Worm (Caenorhabditis elegans): ENCODE data around the gene pef-1.

The pef-1 gene

ce11 chrIII:907311-907710 is 18.8 kb downstream of the pef-1 start, which contains the start of gene F23H11.4:
Gene F23H11.4, minus strand, starts transcription at chrIII:907539.
- no peak for TF ChIP-seq tra-1 (GFP tag; IDR thresholded peaks at IDR 0.05)
- TF ChIP-seq aha-1 (tag) = peak; percentile 73

- no peak for TF ChIP-seq lin-1 (GFP tag; IDR thresholded peaks at IDR 0.05)
- peak; percentile 20; the same call in 1 of the 2 replicates for TF ChIP-seq Y48G9A.11 (GFP tag; IDR thresholded peaks at IDR 0.05)
- TF ChIP-seq duxl-1 (tag; optimal IDR thresholded peaks at IDR 0.05; ENCODE audit: poor library complexity) = no peak
- no peak for TF ChIP-seq snpc-4 (tag; optimal IDR thresholded peaks at IDR 0.05)
- peak in 1 of 2 experiments; percentile 87 for TF ChIP-seq unc-62 (GFP tag; optimal IDR thresholded peaks at IDR 0.05 in 1 of 2)
- no peak for TF ChIP-seq unc-62 (tag; optimal IDR thresholded peaks at IDR 0.05)
- no peak for TF ChIP-seq php-3 (GFP tag; IDR thresholded peaks at IDR 0.05)
- no peak for TF ChIP-seq nhr-76 (tag; optimal IDR thresholded peaks at IDR 0.05)
- no peak for TF ChIP-seq rbr-2 (tag; optimal IDR thresholded peaks at IDR 0.05)
- no peak for TF ChIP-seq spr-3 (GFP tag; optimal IDR thresholded peaks at IDR 0.05)
- no peak for TF ChIP-seq lin-15B (tag; optimal IDR thresholded peaks at IDR 0.05)
- peak in 1 of 2 experiments; percentile 33 for TF ChIP-seq lsy-2 (tag; optimal IDR thresholded peaks at IDR 0.05)
- TF ChIP-seq F37D6.2 (tag; optimal IDR thresholded peaks at IDR 0.05) = no peak
- no peak for TF ChIP-seq lir-3 (tag; optimal IDR thresholded peaks at IDR 0.05)
- TF ChIP-seq mdt-29 (GFP tag; IDR thresholded peaks at IDR 0.05) = no peak
- no peak for TF ChIP-seq nhr-11 (tag; optimal IDR thresholded peaks at IDR 0.05)
- no peak for TF ChIP-seq ceh-82 (tag; optimal IDR thresholded peaks at IDR 0.05)
- no peak for TF ChIP-seq F26F4.8 (GFP tag; conservative IDR thresholded peaks at IDR 0.05)
- no peak for TF ChIP-seq lin-29 (GFP tag; IDR thresholded peaks at IDR 0.05)
- TF ChIP-seq dve-1 (tag; optimal IDR thresholded peaks at IDR 0.05; ENCODE audit: insufficient read depth) = peak; percentile 27
- TF ChIP-seq madf-5 (GFP tag; IDR thresholded peaks at IDR 0.05) = no peak
- TF ChIP-seq dpl-1 (GFP tag; optimal IDR thresholded peaks at IDR 0.05) = peak; percentile 70
- TF ChIP-seq Y105C5A.15 (GFP tag; IDR thresholded peaks at IDR 0.05) = no peak
- no peak for TF ChIP-seq snpc-1.2 (GFP tag; IDR thresholded peaks at IDR 0.05)
- no peak for TF ChIP-seq ceh-44 (GFP tag; IDR thresholded peaks at IDR 0.05)
- TF ChIP-seq ctbp-1 (GFP tag; IDR thresholded peaks at IDR 0.05) = no peak
- no peak for TF ChIP-seq hif-1 (tag; optimal IDR thresholded peaks at IDR 0.05)
- TF ChIP-seq zip-11 (GFP tag; IDR thresholded peaks at IDR 0.05) = no peak
- TF ChIP-seq unc-39 (tag; optimal IDR thresholded peaks at IDR 0.05) = no peak
- TF ChIP-seq attf-4 (tag; optimal IDR thresholded peaks at IDR 0.05) = no peak
- no peak for TF ChIP-seq skn-1 (tag; optimal IDR thresholded peaks at IDR 0.05)
- TF ChIP-seq daf-16 (GFP tag; optimal IDR thresholded peaks at IDR 0.05) = no peak
- peak; percentile 17 for TF ChIP-seq daf-16 (tag; optimal IDR thresholded peaks at IDR 0.05)
- no peak for TF ChIP-seq ztf-11 (tag; optimal IDR thresholded peaks at IDR 0.05)
- no peak for TF ChIP-seq lin-39 (tag; optimal IDR thresholded peaks at IDR 0.05)
- no peak for TF ChIP-seq ceh-32 (tag; optimal IDR thresholded peaks at IDR 0.05; ENCODE audit: poor library complexity)
- TF ChIP-seq pha-4 (GFP tag; IDR thresholded peaks at IDR 0.05) = no peak
- TF ChIP-seq pha-4 (tag; optimal IDR thresholded peaks at IDR 0.05) = peak; percentile 0
- TF ChIP-seq arid-1 (GFP tag; conservative IDR thresholded peaks at IDR 0.05) = no peak
- no peak for TF ChIP-seq nhr-42 (GFP tag; IDR thresholded peaks at IDR 0.05)
- TF ChIP-seq jun-1 (tag; optimal IDR thresholded peaks at IDR 0.05) = no peak
- no peak for TF ChIP-seq madf-9 (GFP tag; conservative IDR thresholded peaks at IDR 0.05)
- no peak for TF ChIP-seq fos-1 (tag; optimal IDR thresholded peaks at IDR 0.05)
- no peak for TF ChIP-seq nhr-77 (tag; optimal IDR thresholded peaks at IDR 0.05)
- no peak for TF ChIP-seq nhr-10 (tag; optimal IDR thresholded peaks at IDR 0.05)
- TF ChIP-seq nhr-41 (GFP tag; IDR thresholded peaks at IDR 0.05) = no peak
- TF ChIP-seq hlh-30 (tag; optimal IDR thresholded peaks at IDR 0.05; ENCODE audit: insufficient read depth) = no peak
- TF ChIP-seq nhr-25 (tag; optimal IDR thresholded peaks at IDR 0.05; ENCODE audit: borderline replicate concordance, insufficient read depth) = no peak
These were observed 24.4 kb downstream of the pef-1 start for ce11 chrIII:901600-902250.

Data from whole organism, L4 larva.